Fruit fly (Drosophila melanogaster): ENCODE data around the gene Ptip.

DNA sequence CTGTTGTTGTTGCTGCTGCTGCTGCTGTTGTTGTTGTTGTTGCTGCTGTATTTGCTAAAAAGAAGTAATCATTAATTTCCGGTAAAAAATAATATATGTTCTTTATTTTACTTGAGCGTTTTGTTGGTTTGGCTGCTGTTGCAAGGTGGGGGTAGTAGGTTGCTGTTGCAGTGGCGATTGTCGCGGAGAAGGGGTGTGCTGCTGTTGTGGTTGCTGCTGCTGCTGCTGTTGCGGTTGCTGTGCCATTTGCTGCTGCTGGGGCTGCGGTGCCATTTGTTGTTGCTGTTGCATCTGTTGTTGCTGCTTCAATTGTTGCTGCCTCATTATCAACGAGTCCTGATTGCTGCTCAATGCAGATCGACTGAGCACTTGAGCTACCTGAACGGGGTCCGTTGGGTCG, 3.2 kb downstream of the Ptip start:
- TF ChIP-seq usp (GFP tag; optimal IDR thresholded peaks at IDR 0.05) (no peak), psq (optimal IDR thresholded peaks at IDR 0.05) (no peak), pan (optimal IDR thresholded peaks at IDR 0.05) (no peak), CG8478 (optimal IDR thresholded peaks at IDR 0.05) (no peak)
